Worm (Caenorhabditis elegans): Measurements from ENCODE around the gene pdcd-2.

ce11 chrIII:4394496-4394895 lies 23.4 kb downstream of the pdcd-2 start, which contains the start of gene R07E5.4:
- TF ChIP-seq hmg-1.1 (GFP tag; IDR thresholded peaks at IDR 0.05): no peak
- no peak for TF ChIP-seq T20F7.1 (GFP tag; optimal IDR thresholded peaks at IDR 0.05)
- no peak for TF ChIP-seq ztf-11 (tag; optimal IDR thresholded peaks at IDR 0.05)
- no peak for TF ChIP-seq lin-13 (GFP tag; optimal IDR thresholded peaks at IDR 0.05)
- no peak for TF ChIP-seq spr-1 (tag; optimal IDR thresholded peaks at IDR 0.05)
- TF ChIP-seq egl-43 (GFP tag; IDR thresholded peaks at IDR 0.05): no peak
- TF ChIP-seq pqm-1 (tag; optimal IDR thresholded peaks at IDR 0.05): no peak
- TF ChIP-seq nhr-28 (tag; optimal IDR thresholded peaks at IDR 0.05): no peak
- no peak for TF ChIP-seq nhr-77 (tag; optimal IDR thresholded peaks at IDR 0.05)
- no peak for TF ChIP-seq F44E2.7 (GFP tag; IDR thresholded peaks at IDR 0.05)
- TF ChIP-seq unc-62 (GFP tag; optimal IDR thresholded peaks at IDR 0.05 in 1 of 2): no peak
- TF ChIP-seq unc-62 (tag; optimal IDR thresholded peaks at IDR 0.05): no peak

All from whole organism, L4 larva.